Worm (Caenorhabditis elegans) whole organism, L1 larva: ENCODE measurements around the gene C03H5.3.

ENCODE experiments used
- C04F5.9 ChIP-seq: sonication (generic microtip); optimal IDR thresholded peaks from 2 replicates; lab custom pipeline; 2016; ENCODE audit warnings: missing genetic modification characterization, missing compliant biosample characterization
- C34B4.2 ChIP-seq: sonication (generic microtip); optimal IDR thresholded peaks from 2 replicates; lab custom pipeline; 2017; ENCODE audit warnings: mild to moderate bottlenecking, missing genetic modification characterization, missing compliant biosample characterization
- F16B12.6 ChIP-seq: fragments of 150-350 bp; optimal IDR thresholded peaks from 2 replicates; lab custom pipeline; 2014; ENCODE audit warnings: missing biosample characterization, missing genetic modification characterization
- aha-1 ChIP-seq: fragments of 150-350 bp; optimal IDR thresholded peaks from 2 replicates; lab custom pipeline; 2014; ENCODE audit warnings: missing biosample characterization, missing genetic modification characterization
- aly-2 ChIP-seq: fragments of 150-350 bp; optimal IDR thresholded peaks from 2 replicates; lab custom pipeline; 2014; ENCODE audit warnings: missing biosample characterization, missing genetic modification characterization
- blmp-1 ChIP-seq: fragments of 150-350 bp; optimal IDR thresholded peaks from 2 replicates; lab custom pipeline; 2014; ENCODE audit warnings: missing biosample characterization, missing genetic modification characterization
- ceh-8 ChIP-seq: fragments of 200-800 bp; sonication (Bioruptor generic); optimal IDR thresholded peaks from 2 replicates; lab custom pipeline; 2018; ENCODE audit warnings: mild to moderate bottlenecking, missing genetic modification characterization, moderate library complexity, missing compliant biosample characterization
- ceh-82 ChIP-seq, 3 experiments: fragments of 150-350 bp in 1 of 3; sonication (generic microtip) in 2 of 3; optimal IDR thresholded peaks; 2 replicates each; lab custom pipeline; 2014 to 2017; ENCODE audit warnings: missing biosample characterization in 3 of 3, missing genetic modification characterization in 3 of 3
- ceh-88 ChIP-seq: fragments of 200-800 bp; sonication (Bioruptor generic); IDR thresholded peaks from 2 replicates; pipeline ENCODE4 v1.3.6; 2022; ENCODE audit warnings: missing genetic modification characterization, missing compliant biosample characterization
- ceh-90 ChIP-seq: sonication (generic microtip); optimal IDR thresholded peaks from 2 replicates; lab custom pipeline; 2016; ENCODE audit warnings: missing genetic modification characterization, missing compliant biosample characterization
- efl-3 ChIP-seq: fragments of 200-800 bp; sonication (Bioruptor generic); optimal IDR thresholded peaks from 2 replicates; lab custom pipeline; 2018; ENCODE audit warnings: mild to moderate bottlenecking, missing genetic modification characterization, missing compliant biosample characterization
- egl-13 ChIP-seq: sonication (generic microtip); optimal IDR thresholded peaks from 2 replicates; lab custom pipeline; 2016; ENCODE audit warnings: missing genotype, missing genetic modification reagents, missing genetic modification characterization, missing compliant biosample characterization
- egl-27 ChIP-seq, 2 experiments: fragments of 150-350 bp in 1 of 2; sonication (generic microtip); optimal IDR thresholded peaks; 3 replicates each; lab custom pipeline; 2017 to 2018; ENCODE audit warnings: missing biosample characterization in 2 of 2, missing genetic modification characterization in 2 of 2, missing genetic modification reagents in 2 of 2
- elt-2 ChIP-seq: sonication (generic microtip); optimal IDR thresholded peaks from 2 replicates; lab custom pipeline; 2016; ENCODE audit warnings: missing genetic modification characterization, mild to moderate bottlenecking, inconsistent platforms, missing compliant biosample characterization, missing genetic modification reagents
- elt-3 ChIP-seq, 6 experiments: fragments of 150-350 bp in 1 of 6; sonication (generic microtip); optimal IDR thresholded peaks; 2 replicates each; lab custom pipeline; 2017 to 2018; ENCODE audit warnings: missing biosample characterization in 6 of 6, missing genetic modification characterization in 6 of 6, inconsistent platforms in 1 of 6
- ets-5 ChIP-seq: fragments of 200-800 bp; sonication (Bioruptor generic); IDR thresholded peaks from 2 replicates; pipeline ENCODE4 v1.3.6; 2022; ENCODE audit warnings: missing genetic modification characterization, missing compliant biosample characterization
- fkh-8 ChIP-seq: sonication (generic microtip); optimal IDR thresholded peaks from 2 replicates; lab custom pipeline; 2016; ENCODE audit warnings: mild to moderate bottlenecking, missing genetic modification characterization, missing compliant biosample characterization
- hlh-17 ChIP-seq: fragments of 200-800 bp; sonication (Bioruptor generic); optimal IDR thresholded peaks from 2 replicates; lab custom pipeline; 2018; ENCODE audit warnings: missing genetic modification characterization, mild to moderate bottlenecking, missing compliant biosample characterization, moderate library complexity, borderline replicate concordance
- hpl-2 ChIP-seq: fragments of 150-350 bp; optimal IDR thresholded peaks from 2 replicates; lab custom pipeline; 2014; ENCODE audit warnings: missing biosample characterization, missing genetic modification reagents, missing genetic modification characterization
- isw-1 ChIP-seq: fragments of 200-800 bp; sonication (Bioruptor generic); IDR thresholded peaks from 2 replicates; pipeline ENCODE4 v1.3.6; 2022; ENCODE audit warnings: missing genetic modification characterization, missing compliant biosample characterization
- jun-1 ChIP-seq: fragments of 150-350 bp; optimal IDR thresholded peaks from 2 replicates; lab custom pipeline; 2014; ENCODE audit warnings: missing biosample characterization, missing genetic modification reagents, missing genetic modification characterization
- lin-14 ChIP-seq: fragments of 200-800 bp; sonication (Bioruptor generic); optimal IDR thresholded peaks from 2 replicates; lab custom pipeline; 2018; ENCODE audit warnings: mild to moderate bottlenecking, missing genetic modification characterization, moderate library complexity, missing compliant biosample characterization
- lin-15B ChIP-seq: fragments of 150-350 bp; sonication (generic microtip); optimal IDR thresholded peaks from 3 replicates; lab custom pipeline; 2014; ENCODE audit warnings: missing biosample characterization, missing genetic modification characterization
- lin-35 ChIP-seq, 2 experiments: fragments of 150-350 bp; optimal IDR thresholded peaks; 2 replicates each; lab custom pipeline; 2014; ENCODE audit warnings: missing biosample characterization in 2 of 2, missing genetic modification characterization in 2 of 2, missing genetic modification reagents in 2 of 2
- lin-39 ChIP-seq: fragments of 150-350 bp; optimal IDR thresholded peaks from 2 replicates; lab custom pipeline; 2014; ENCODE audit warnings: missing biosample characterization, missing genetic modification reagents, missing genetic modification characterization
- lir-3 ChIP-seq: sonication (generic microtip); optimal IDR thresholded peaks from 2 replicates; lab custom pipeline; 2016; ENCODE audit warnings: mild to moderate bottlenecking, missing genetic modification characterization, moderate library complexity, missing compliant biosample characterization; ENCODE audit not compliant: poor library complexity
- lsy-2 ChIP-seq, 2 experiments: fragments of 150-350 bp; optimal IDR thresholded peaks; 2 replicates each; lab custom pipeline; 2014; ENCODE audit warnings: missing biosample characterization in 2 of 2, missing genetic modification characterization in 2 of 2
- mdl-1 ChIP-seq, 2 experiments: fragments of 150-350 bp; optimal IDR thresholded peaks; 2 replicates each; lab custom pipeline; 2014 to 2017; ENCODE audit warnings: missing biosample characterization in 2 of 2, missing genetic modification characterization in 2 of 2, inconsistent platforms in 1 of 2
- mep-1 ChIP-seq: fragments of 150-350 bp; optimal IDR thresholded peaks from 2 replicates; lab custom pipeline; 2014; ENCODE audit warnings: missing biosample characterization, missing genetic modification characterization
- nhr-11 ChIP-seq: fragments of 150-350 bp; optimal IDR thresholded peaks from 2 replicates; lab custom pipeline; 2014; ENCODE audit warnings: missing biosample characterization, missing genetic modification characterization
- nhr-19 ChIP-seq: fragments of 200-800 bp; sonication (Bioruptor generic); conservative IDR thresholded peaks from 2 replicates; pipeline ENCODE4 v1.3.6; 2022; ENCODE audit warnings: missing genetic modification characterization, missing compliant biosample characterization
- nhr-20 ChIP-seq: sonication (generic microtip); optimal IDR thresholded peaks from 2 replicates; lab custom pipeline; 2016; ENCODE audit warnings: mild to moderate bottlenecking, missing genetic modification characterization, missing compliant biosample characterization
- nhr-237 ChIP-seq: fragments of 150-350 bp; optimal IDR thresholded peaks from 2 replicates; lab custom pipeline; 2014; ENCODE audit warnings: missing biosample characterization, missing genetic modification characterization
- nhr-28 ChIP-seq: fragments of 150-350 bp; optimal IDR thresholded peaks from 2 replicates; lab custom pipeline; 2014; ENCODE audit warnings: missing biosample characterization, missing genetic modification characterization
- nhr-47 ChIP-seq: sonication (generic microtip); optimal IDR thresholded peaks from 2 replicates; lab custom pipeline; 2016; ENCODE audit warnings: mild to moderate bottlenecking, missing genetic modification characterization, moderate library complexity, missing compliant biosample characterization
- nhr-71 ChIP-seq: sonication (generic microtip); optimal IDR thresholded peaks from 2 replicates; lab custom pipeline; 2016; ENCODE audit warnings: mild to moderate bottlenecking, missing genetic modification characterization, moderate library complexity, missing compliant biosample characterization
- nhr-77 ChIP-seq: fragments of 150-350 bp; optimal IDR thresholded peaks from 2 replicates; lab custom pipeline; 2014; ENCODE audit warnings: missing biosample characterization, missing genetic modification characterization
- nhr-85 ChIP-seq: sonication (generic microtip); peaks from one replicate; lab custom pipeline; 2016; ENCODE audit warnings: missing genetic modification characterization, inconsistent platforms, missing compliant biosample characterization
- pag-3 ChIP-seq: sonication (generic microtip); optimal IDR thresholded peaks from 2 replicates; lab custom pipeline; 2017; ENCODE audit warnings: missing genetic modification characterization, mild to moderate bottlenecking, missing compliant biosample characterization, antibody characterized with exemption, borderline replicate concordance; ENCODE audit not compliant: insufficient read depth
- pqm-1 ChIP-seq: sonication (generic microtip); optimal IDR thresholded peaks from 3 replicates; lab custom pipeline; 2017; ENCODE audit warnings: missing biosample characterization, missing genetic modification characterization
- rnt-1 ChIP-seq: sonication (generic microtip); optimal IDR thresholded peaks from 2 replicates; lab custom pipeline; 2016; ENCODE audit warnings: mild to moderate bottlenecking, missing genetic modification characterization, moderate library complexity, missing compliant biosample characterization
- skn-1 ChIP-seq: fragments of 150-350 bp; optimal IDR thresholded peaks from 2 replicates; lab custom pipeline; 2014; ENCODE audit warnings: missing biosample characterization, missing genetic modification characterization
- snpc-4 ChIP-seq: fragments of 150-350 bp; optimal IDR thresholded peaks from 2 replicates; lab custom pipeline; 2014; ENCODE audit warnings: missing biosample characterization, missing genetic modification characterization
- snu-23 ChIP-seq: sonication (generic microtip); optimal IDR thresholded peaks from 2 replicates; lab custom pipeline; 2016; ENCODE audit warnings: missing genetic modification characterization, missing compliant biosample characterization
- sptf-1 ChIP-seq: fragments of 150-350 bp; optimal IDR thresholded peaks from 2 replicates; lab custom pipeline; 2014; ENCODE audit warnings: missing biosample characterization, missing genetic modification characterization
- swsn-7 ChIP-seq: sonication (generic microtip); optimal IDR thresholded peaks from 2 replicates; lab custom pipeline; 2016; ENCODE audit warnings: missing genetic modification characterization, missing compliant biosample characterization
- tbx-2 ChIP-seq: sonication (generic microtip); optimal IDR thresholded peaks from 2 replicates; lab custom pipeline; 2016; ENCODE audit warnings: missing genetic modification characterization, missing compliant biosample characterization
- unc-130 ChIP-seq: fragments of 150-350 bp; optimal IDR thresholded peaks from 2 replicates; lab custom pipeline; 2017; ENCODE audit warnings: missing biosample characterization, missing genetic modification characterization, inconsistent platforms
- unc-30 ChIP-seq: sonication (generic microtip); optimal IDR thresholded peaks from 2 replicates; lab custom pipeline; 2017; ENCODE audit warnings: missing biosample characterization, missing genetic modification characterization
- unc-86 ChIP-seq: sonication (generic microtip); optimal IDR thresholded peaks from 2 replicates; lab custom pipeline; 2016; ENCODE audit warnings: missing genetic modification characterization, missing compliant biosample characterization
- vab-15 ChIP-seq: sonication (generic microtip); optimal IDR thresholded peaks from 2 replicates; lab custom pipeline; 2017; ENCODE audit warnings: missing genotype, mild to moderate bottlenecking, missing genetic modification characterization, missing compliant biosample characterization
- xbp-1 ChIP-seq: sonication (generic microtip); optimal IDR thresholded peaks from 2 replicates; lab custom pipeline; 2016; ENCODE audit warnings: missing genetic modification characterization, missing compliant biosample characterization
- zag-1 ChIP-seq: fragments of 150-350 bp; optimal IDR thresholded peaks from 2 replicates; lab custom pipeline; 2014; ENCODE audit warnings: missing biosample characterization, missing genetic modification characterization
- ztf-4 ChIP-seq: fragments of 150-350 bp; optimal IDR thresholded peaks from 2 replicates; lab custom pipeline; 2014; ENCODE audit warnings: missing biosample characterization, missing genetic modification characterization

C03H5.3 gene

DNA sequence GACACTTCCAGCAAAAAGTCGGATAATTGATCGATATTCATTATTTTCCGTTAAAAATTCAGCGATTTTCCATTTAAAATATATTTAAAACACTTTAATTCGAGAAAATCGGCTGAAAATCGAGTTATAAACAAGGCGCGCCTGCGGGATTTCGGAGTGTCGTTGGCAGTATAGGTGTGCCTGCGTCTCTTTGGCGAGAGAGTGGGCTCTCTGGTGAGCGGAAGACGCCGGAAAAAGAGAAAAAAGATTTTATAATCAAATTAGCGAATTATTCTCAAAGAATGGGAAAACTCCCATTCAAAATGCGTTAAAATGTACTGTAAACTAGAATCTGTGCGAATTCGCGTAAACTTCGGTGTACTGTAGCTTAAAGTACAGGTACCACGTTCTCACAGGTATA, 38.2 kb upstream of the C03H5.3 start, which contains the start of gene D1069.3:
Gene D1069.3 (minus strand): TSS at position 158 of the 400 bp plus-strand sequence.
- no peak for TF ChIP-seq aha-1 (tag; lab: Kevin White, UChicago)
- TF ChIP-seq nhr-11 (tag; lab: Kevin White, UChicago), result no peak
- no peak for TF ChIP-seq pag-3 (tag; lab: Kevin White, UChicago)
- peak; percentile 51 to 52 for TF ChIP-seq lin-35 (GFP tag; optimal IDR thresholded peaks at IDR 0.05; lab: Kevin White, UChicago)
- peak; percentile 46 for TF ChIP-seq tbx-2
- TF ChIP-seq ceh-88 (GFP tag; lab: Robert Waterston, UW), result no peak
- peak; percentile 55 to 58 for TF ChIP-seq lsy-2 (tag; optimal IDR thresholded peaks at IDR 0.05; lab: Kevin White, UChicago)
- peak; percentile 90 for TF ChIP-seq ceh-8
- peak; percentile 34 for TF ChIP-seq unc-86 (tag; lab: Kevin White, UChicago)
- no peak for TF ChIP-seq jun-1 (tag; lab: Kevin White, UChicago)
- TF ChIP-seq unc-130 (tag; lab: Kevin White, UChicago), result peak; percentile 24
- no peak for TF ChIP-seq efl-3 (GFP tag; lab: Kevin White, UChicago)
- 0 out of 2 replicates have a peak, but pooled peaks have one; percentile 23 for TF ChIP-seq nhr-19 (GFP tag; lab: Robert Waterston, UW)
- TF ChIP-seq pqm-1 (tag; lab: Kevin White, UChicago), result no peak
- peak; percentile 43 for TF ChIP-seq F16B12.6 (tag; lab: Kevin White, UChicago)
- TF ChIP-seq swsn-7 (tag; lab: Kevin White, UChicago), result peak; percentile 66
- no peak for TF ChIP-seq ztf-4 (tag; lab: Kevin White, UChicago)
- no peak for TF ChIP-seq lin-15B (tag; lab: Kevin White, UChicago)
- no peak for TF ChIP-seq ceh-90 (tag; lab: Kevin White, UChicago)
- no peak for TF ChIP-seq fkh-8
- TF ChIP-seq nhr-20 (tag; lab: Kevin White, UChicago), result peak; percentile 11
- no peak for TF ChIP-seq lin-14 (GFP tag; lab: Kevin White, UChicago)
- no peak for TF ChIP-seq hlh-17 (GFP tag; lab: Kevin White, UChicago)
- TF ChIP-seq blmp-1 (tag; lab: Kevin White, UChicago), result peak; percentile 4
- TF ChIP-seq nhr-71 (tag; lab: Kevin White, UChicago), result peak; percentile 67
- TF ChIP-seq mep-1, result peak; percentile 50
- TF ChIP-seq zag-1 (tag; lab: Kevin White, UChicago), result no peak
- no peak for TF ChIP-seq egl-13
- peak; percentile 39 for TF ChIP-seq nhr-85 (tag; lab: Kevin White, UChicago)
- TF ChIP-seq egl-27 (tag; optimal IDR thresholded peaks at IDR 0.05; lab: Kevin White, UChicago), result no peak
- no peak for TF ChIP-seq nhr-28
- TF ChIP-seq lin-39, result no peak
- TF ChIP-seq sptf-1 (tag; lab: Kevin White, UChicago), result no peak
- TF ChIP-seq elt-3 (tag; optimal IDR thresholded peaks at IDR 0.05; lab: Kevin White, UChicago), result no peak
- TF ChIP-seq hpl-2, result no peak
- TF ChIP-seq ceh-82 (tag; optimal IDR thresholded peaks at IDR 0.05; lab: Kevin White, UChicago), result peak; percentile 31 to 52 (median 41)
- peak; percentile 39 for TF ChIP-seq skn-1
- TF ChIP-seq elt-2 (tag; lab: Kevin White, UChicago), result no peak
- no peak for TF ChIP-seq C34B4.2
- TF ChIP-seq aly-2, result no peak
- no peak for TF ChIP-seq mdl-1 (tag; optimal IDR thresholded peaks at IDR 0.05; lab: Kevin White, UChicago)
- no peak for TF ChIP-seq vab-15 (tag; lab: Kevin White, UChicago)
- TF ChIP-seq nhr-77, result no peak
- TF ChIP-seq lir-3 (tag; lab: Kevin White, UChicago), result no peak
- TF ChIP-seq ets-5 (GFP tag; lab: Robert Waterston, UW), result no peak
- no peak for TF ChIP-seq rnt-1 (tag; lab: Kevin White, UChicago)
- TF ChIP-seq snu-23 (GFP tag; lab: Kevin White, UChicago), result peak; percentile 58
- TF ChIP-seq C04F5.9, result peak; percentile 9
- TF ChIP-seq isw-1 (GFP tag; lab: Robert Waterston, UW), result peak; percentile 47; the same call in 1 of the 2 replicates
- peak; percentile 48 for TF ChIP-seq xbp-1 (tag; lab: Kevin White, UChicago)
- TF ChIP-seq unc-30 (tag; lab: Kevin White, UChicago), result no peak
- TF ChIP-seq snpc-4 (tag; lab: Kevin White, UChicago), result no peak
- peak; percentile 74 for TF ChIP-seq nhr-47 (tag; lab: Kevin White, UChicago)
- no peak for TF ChIP-seq nhr-237 (tag; lab: Kevin White, UChicago)
